Worm (Caenorhabditis elegans): ENCODE results near the gene msrp-7.

msrp-7 gene

DNA sequence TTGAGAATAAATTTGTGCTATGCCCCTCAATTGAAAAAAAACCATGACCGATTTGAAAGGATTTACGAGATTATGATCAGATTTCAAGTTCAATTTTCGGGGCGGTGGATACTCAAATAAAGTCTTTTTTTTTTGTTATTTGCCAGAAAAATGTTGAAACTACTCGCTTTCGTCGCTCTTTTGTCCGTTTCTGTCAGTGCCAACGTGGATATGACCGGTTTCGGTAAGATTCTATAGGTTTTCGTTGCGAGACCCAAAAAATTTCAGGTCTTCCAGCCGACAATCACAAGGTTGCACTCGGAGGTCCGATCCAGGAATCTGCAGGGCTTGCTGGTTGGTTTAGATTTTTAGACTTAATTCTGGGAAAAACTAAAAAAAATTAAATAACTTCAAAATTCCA is 23.6 kb upstream of the msrp-7 start, which contains the start of gene tag-209:
Gene tag-209 (plus strand): TSS at position 73 of the 400 bp plus-strand sequence.
- 0 out of 2 replicates have a peak, but pooled peaks have one; percentile 15 for TF ChIP-seq lin-38 (GFP tag; IDR thresholded peaks at IDR 0.05)
- no peak for TF ChIP-seq mxl-2 (GFP tag; conservative IDR thresholded peaks at IDR 0.05)

DNA sequence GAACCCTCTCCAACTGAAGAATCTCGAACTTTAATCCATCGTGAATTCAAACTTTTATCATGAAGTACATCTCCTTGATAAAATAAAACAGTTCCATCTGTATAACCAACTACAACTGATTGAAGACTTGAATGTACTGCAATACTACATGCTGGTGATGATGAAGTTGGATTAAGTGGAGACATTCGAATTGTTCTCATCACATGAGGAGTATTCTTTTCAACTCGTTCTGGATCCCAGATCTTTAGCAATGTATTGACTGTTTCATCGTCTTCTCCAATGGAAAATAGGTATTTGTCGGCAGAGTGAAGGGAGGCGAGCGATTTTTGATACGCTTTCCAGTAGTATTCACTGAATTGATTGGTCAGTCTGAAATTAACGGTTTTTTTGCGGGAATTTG is 18.2 kb upstream of the msrp-7 start:
- no peak for TF ChIP-seq arid-1 (GFP tag; conservative IDR thresholded peaks at IDR 0.05)
- TF ChIP-seq unc-62 (GFP tag; optimal IDR thresholded peaks at IDR 0.05 in 1 of 2), result peak in 1 of 2 experiments; percentile 96
- TF ChIP-seq unc-62 (tag; optimal IDR thresholded peaks at IDR 0.05), result no peak
- TF ChIP-seq F49E8.2 (tag; optimal IDR thresholded peaks at IDR 0.05; ENCODE audit: borderline replicate concordance), result no peak

DNA sequence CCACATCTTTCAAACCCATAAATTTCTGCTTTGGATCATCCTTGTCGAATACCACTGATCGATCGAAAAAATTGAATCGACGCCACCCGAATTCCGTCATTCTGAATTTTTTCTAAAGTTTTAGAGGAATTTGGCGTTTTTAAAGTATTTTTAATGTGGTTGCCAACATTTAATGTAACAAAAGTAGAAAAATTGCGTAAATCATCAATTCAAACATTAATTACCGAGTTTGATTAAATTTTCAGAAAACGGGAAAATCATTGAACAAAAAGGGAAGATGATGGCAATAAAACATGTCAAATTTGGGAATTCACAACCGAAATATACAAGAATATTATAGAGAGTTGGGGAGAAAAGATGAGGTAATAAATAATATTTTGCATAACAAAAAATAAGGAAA is 17.4 kb upstream of the msrp-7 start, which contains the start of gene vps-11:
Gene vps-11 (minus strand): TSS at position 101 of the 400 bp plus-strand sequence.
- no peak for TF ChIP-seq saeg-2 (GFP tag; IDR thresholded peaks at IDR 0.05)
- TF ChIP-seq attf-4 (tag; optimal IDR thresholded peaks at IDR 0.05), result no peak
- no peak for TF ChIP-seq hlh-11 (tag; optimal IDR thresholded peaks at IDR 0.05)
- TF ChIP-seq lin-1 (GFP tag; IDR thresholded peaks at IDR 0.05), result no peak
- no peak for TF ChIP-seq pha-4 (GFP tag; IDR thresholded peaks at IDR 0.05)
- TF ChIP-seq pha-4 (tag; optimal IDR thresholded peaks at IDR 0.05), result no peak
- TF ChIP-seq ceh-62 (tag; optimal IDR thresholded peaks at IDR 0.05), result no peak
- TF ChIP-seq ZK546.5 (tag; optimal IDR thresholded peaks at IDR 0.05), result no peak
- no peak for TF ChIP-seq Y5F2A.4 (GFP tag; optimal IDR thresholded peaks at IDR 0.05)

DNA sequence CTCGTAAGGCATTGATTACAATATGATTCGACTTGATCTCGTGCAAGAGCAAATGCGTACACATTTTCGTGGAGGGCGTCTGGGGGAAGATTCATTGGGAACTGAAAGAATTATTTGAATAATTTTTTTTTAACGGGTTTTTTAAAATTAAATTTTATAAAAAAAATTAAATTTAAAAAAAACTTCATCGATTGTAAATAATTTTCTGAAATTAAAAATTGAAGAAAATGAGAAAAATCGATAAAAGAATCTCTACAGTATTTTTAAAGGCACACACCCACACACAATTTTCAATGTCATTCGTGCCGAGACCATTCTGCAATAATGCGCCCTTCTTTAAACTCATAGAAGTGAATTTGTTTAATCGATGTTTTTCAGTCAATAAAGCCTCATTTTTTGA is 14.6 kb upstream of the msrp-7 start, which contains the start of gene set-14:
Gene set-14 (minus strand): TSS at position 101 of the 400 bp plus-strand sequence.
- TF ChIP-seq aha-1 (tag) (no peak), unc-39 (tag; optimal IDR thresholded peaks at IDR 0.05) (no peak), egl-27 (tag; optimal IDR thresholded peaks at IDR 0.05) (no peak), dmd-8 (GFP tag; IDR thresholded peaks at IDR 0.05) (no peak), vab-7 (GFP tag; IDR thresholded peaks at IDR 0.05) (no peak), tag-97 (GFP tag; IDR thresholded peaks at IDR 0.05) (no peak), fos-1 (tag; optimal IDR thresholded peaks at IDR 0.05) (no peak), madf-5 (GFP tag; IDR thresholded peaks at IDR 0.05) (no peak)

DNA sequence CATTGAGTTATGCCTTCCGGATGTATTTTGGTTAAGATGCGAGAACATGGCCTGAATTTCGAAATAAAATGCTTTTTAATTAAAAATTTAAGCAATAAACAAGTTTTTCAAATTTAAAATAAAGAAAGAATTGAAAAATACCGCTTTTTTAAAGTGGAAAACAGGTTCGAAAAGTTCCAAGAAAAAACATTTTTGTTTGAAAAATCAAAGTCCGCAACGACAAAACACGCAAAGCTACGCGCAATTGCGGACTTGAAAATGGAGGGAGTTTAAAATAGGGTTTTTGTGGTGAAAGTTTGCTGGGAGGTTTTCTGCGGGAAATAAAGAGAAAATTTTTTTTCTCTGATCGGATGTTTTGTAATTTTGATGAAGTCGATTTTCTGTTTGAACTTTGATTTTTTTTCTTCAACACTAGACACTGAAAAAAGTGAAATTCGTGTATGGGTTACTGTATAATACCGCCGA is 12.3 kb upstream of the msrp-7 start, which contains the start of gene npp-19:
Gene npp-19 (minus strand): TSS at position 51 of the 465 bp plus-strand sequence.
- TF ChIP-seq dve-1 (tag; optimal IDR thresholded peaks at IDR 0.05; ENCODE audit: insufficient read depth), result peak; percentile 68
- 0 out of 2 replicates have a peak, but pooled peaks have one; percentile 51 for TF ChIP-seq pha-4 (GFP tag; IDR thresholded peaks at IDR 0.05)
- TF ChIP-seq pha-4 (tag; optimal IDR thresholded peaks at IDR 0.05), result peak; percentile 59
- no peak for TF ChIP-seq spr-1 (tag; optimal IDR thresholded peaks at IDR 0.05)
- TF ChIP-seq unc-130 (GFP tag; optimal IDR thresholded peaks at IDR 0.05), result no peak
- no peak for TF ChIP-seq F49E8.2 (tag; optimal IDR thresholded peaks at IDR 0.05; ENCODE audit: borderline replicate concordance)
- peak; percentile 27 for TF ChIP-seq hlh-30 (tag; optimal IDR thresholded peaks at IDR 0.05; ENCODE audit: insufficient read depth)
- TF ChIP-seq T20F7.1 (GFP tag; optimal IDR thresholded peaks at IDR 0.05), result peak; percentile 63
- TF ChIP-seq lin-38 (GFP tag; IDR thresholded peaks at IDR 0.05), result peak; percentile 74
- TF ChIP-seq ces-1 (GFP tag; optimal IDR thresholded peaks at IDR 0.05), result no peak
- peak; percentile 93 for TF ChIP-seq aha-1 (tag)
- TF ChIP-seq hmg-1.1 (GFP tag; IDR thresholded peaks at IDR 0.05), result peak; percentile 54; the same call in 1 of the 2 replicates
- TF ChIP-seq dmd-6 (GFP tag; IDR thresholded peaks at IDR 0.05), result peak; percentile 35; the same call in 1 of the 2 replicates
- peak; percentile 30 for TF ChIP-seq hlh-11 (tag; optimal IDR thresholded peaks at IDR 0.05)
- peak; percentile 35 for TF ChIP-seq nhr-77 (tag; optimal IDR thresholded peaks at IDR 0.05)
- peak; percentile 99 for TF ChIP-seq dpl-1 (GFP tag; optimal IDR thresholded peaks at IDR 0.05)
- TF ChIP-seq mes-2 (tag; optimal IDR thresholded peaks at IDR 0.05; ENCODE audit: poor library complexity, severe bottlenecking), result peak; percentile 83
- peak; percentile 14 for TF ChIP-seq nhr-11 (tag; optimal IDR thresholded peaks at IDR 0.05)
- peak; percentile 57 for TF ChIP-seq mep-1 (tag; optimal IDR thresholded peaks at IDR 0.05)
- TF ChIP-seq nhr-6 (tag; optimal IDR thresholded peaks at IDR 0.05), result peak; percentile 32
- TF ChIP-seq snpc-1.2 (GFP tag; IDR thresholded peaks at IDR 0.05), result no peak
- no peak for TF ChIP-seq zfp-3 (GFP tag; conservative IDR thresholded peaks at IDR 0.05)
- TF ChIP-seq duxl-1 (tag; optimal IDR thresholded peaks at IDR 0.05; ENCODE audit: poor library complexity), result no peak
- no peak for TF ChIP-seq gei-8 (GFP tag; optimal IDR thresholded peaks at IDR 0.05)
- peak in 1 of 2 experiments; percentile 86 for TF ChIP-seq lsy-2 (tag; optimal IDR thresholded peaks at IDR 0.05)
- no peak for TF ChIP-seq daf-19 (GFP tag; conservative IDR thresholded peaks at IDR 0.05)

Data from whole organism, L4 larva.